Worm (Caenorhabditis elegans) whole organism, mixed stage, embryonic: Measurements from ENCODE around the gene ZK1248.20.

Source experiments
- ceh-39 ChIP-seq: fragments of 150-350 bp; optimal IDR thresholded peaks from 2 replicates; lab custom pipeline; 2014; ENCODE audit warnings: missing biosample characterization, missing genetic modification characterization
- ceh-43 ChIP-seq: fragments of 200-800 bp; sonication (Bioruptor generic); optimal IDR thresholded peaks from 2 replicates; lab custom pipeline; 2018; ENCODE audit warnings: mild to moderate bottlenecking, missing genetic modification characterization, moderate library complexity, missing compliant biosample characterization
- ceh-83 ChIP-seq: fragments of 200-800 bp; sonication (Bioruptor generic); optimal IDR thresholded peaks from 2 replicates; lab custom pipeline; 2018; ENCODE audit warnings: mild to moderate bottlenecking, missing genetic modification characterization, missing compliant biosample characterization
- drap-1 ChIP-seq: fragments of 200-800 bp; sonication (Bioruptor generic); optimal IDR thresholded peaks from 3 replicates; lab custom pipeline; 2018; ENCODE audit warnings: mild to moderate bottlenecking, missing genetic modification characterization, missing compliant biosample characterization
- elt-3 ChIP-seq: fragments of 150-350 bp; optimal IDR thresholded peaks from 2 replicates; lab custom pipeline; 2014; ENCODE audit warnings: missing biosample characterization, missing genetic modification characterization
- ham-2 ChIP-seq: fragments of 200-800 bp; sonication (Bioruptor generic); optimal IDR thresholded peaks from 2 replicates; lab custom pipeline; 2018; ENCODE audit warnings: mild to moderate bottlenecking, missing genetic modification characterization, missing compliant biosample characterization
- lin-13 ChIP-seq: fragments of 150-350 bp; optimal IDR thresholded peaks from 2 replicates; lab custom pipeline; 2014; ENCODE audit warnings: missing biosample characterization, missing genetic modification characterization
- lin-32 ChIP-seq: fragments of 200-800 bp; sonication (Bioruptor generic); optimal IDR thresholded peaks from 2 replicates; lab custom pipeline; 2018; ENCODE audit warnings: mild to moderate bottlenecking, missing genetic modification characterization, missing compliant biosample characterization
- lsy-2 ChIP-seq: fragments of 150-350 bp; optimal IDR thresholded peaks from 2 replicates; lab custom pipeline; 2014; ENCODE audit warnings: missing biosample characterization, missing genetic modification characterization
- mep-1 ChIP-seq: fragments of 150-350 bp; optimal IDR thresholded peaks from 2 replicates; lab custom pipeline; 2017; ENCODE audit warnings: missing biosample characterization, missing genetic modification reagents, missing genetic modification characterization, inconsistent platforms
- nhr-2 ChIP-seq: fragments of 150-350 bp; optimal IDR thresholded peaks from 2 replicates; lab custom pipeline; 2014; ENCODE audit warnings: missing biosample characterization, missing genetic modification characterization
- snpc-4 ChIP-seq: fragments of 150-350 bp; optimal IDR thresholded peaks from 2 replicates; lab custom pipeline; 2014; ENCODE audit warnings: missing biosample characterization, missing genetic modification characterization
- unc-120 ChIP-seq: sonication (generic microtip); optimal IDR thresholded peaks from 2 replicates; lab custom pipeline; 2017; ENCODE audit warnings: missing genetic modification characterization, missing compliant biosample characterization; ENCODE audit not compliant: poor library complexity, severe bottlenecking

ZK1248.20 gene

ce11 chrII:5863893-5864292, 47.4 kb downstream of the ZK1248.20 start, which contains the start of gene tag-234:
Gene tag-234 (plus strand): TSS chrII:5864193.
- TF ChIP-seq snpc-4: no peak
- no peak for TF ChIP-seq ceh-83
- TF ChIP-seq drap-1 (GFP tag; lab: Kevin White, UChicago): no peak
- no peak for TF ChIP-seq ceh-39 (tag; lab: Kevin White, UChicago)
- no peak for TF ChIP-seq nhr-2 (tag; lab: Kevin White, UChicago)

- TF ChIP-seq ham-2 (GFP tag; lab: Kevin White, UChicago) (no peak), lin-13 (no peak), ceh-43 (GFP tag; lab: Kevin White, UChicago) (no peak), lsy-2 (no peak), lin-32 (GFP tag; lab: Kevin White, UChicago) (no peak), elt-3 (tag; lab: Kevin White, UChicago) (no peak), mep-1 (tag; lab: Kevin White, UChicago) (no peak), unc-120 (tag; lab: Kevin White, UChicago) (no peak)
Measured at ce11 chrII:5865405-5866308, 49.2 kb downstream of the ZK1248.20 start, which contains the start of gene F55C12.19. Gene F55C12.19 (plus strand): TSS chrII:5866139.
